Fruit fly (Drosophila melanogaster) whole organism, embryonic: ENCODE data around the gene CG5853.

ENCODE experiments used
- Aef1 ChIP-seq: fragments of 200-800 bp; sonication (Bioruptor generic); IDR thresholded peaks from 3 replicates; pipeline ENCODE4 v1.3.6; 2022; ENCODE audit warnings: missing biosample characterization, missing genetic modification characterization
- Blimp-1 ChIP-seq: fragments of 200-800 bp; sonication (Bioruptor generic); optimal IDR thresholded peaks from 3 replicates; lab custom pipeline; 2018; ENCODE audit warnings: missing biosample characterization, missing genetic modification characterization, mild to moderate bottlenecking, moderate library complexity, missing genetic modification reagents
- CG10321 ChIP-seq: fragments of 200-800 bp; sonication (Bioruptor generic); IDR thresholded peaks from 2 replicates; pipeline ENCODE4 v1.3.6; 2022; ENCODE audit warnings: missing biosample characterization, missing genetic modification characterization
- CG10565 ChIP-seq: fragments of 200-800 bp; sonication (Bioruptor generic); optimal IDR thresholded peaks from 3 replicates; lab custom pipeline; 2016; ENCODE audit warnings: missing biosample characterization, mild to moderate bottlenecking, missing genetic modification characterization
- CG11456 ChIP-seq: fragments of 200-800 bp; sonication (Bioruptor generic); IDR thresholded peaks from 3 replicates; pipeline ENCODE4 v1.3.6; 2022; ENCODE audit warnings: missing biosample characterization, missing genetic modification characterization
- CG12219 ChIP-seq: fragments of 200-800 bp; sonication (Bioruptor generic); optimal IDR thresholded peaks from 3 replicates; lab custom pipeline; 2018; ENCODE audit warnings: missing biosample characterization, mild to moderate bottlenecking, missing genetic modification characterization
- CG1602 ChIP-seq: fragments of 200-800 bp; sonication (Bioruptor generic); optimal IDR thresholded peaks from 3 replicates; lab custom pipeline; 2016; ENCODE audit warnings: missing biosample characterization, missing genetic modification characterization
- CG17568 ChIP-seq: fragments of 200-800 bp; sonication (Bioruptor generic); optimal IDR thresholded peaks from 2 replicates; lab custom pipeline; 2018; ENCODE audit warnings: missing biosample characterization, mild to moderate bottlenecking, missing genetic modification characterization, moderate library complexity
- CG17802 ChIP-seq: fragments of 200-800 bp; sonication (Bioruptor generic); optimal IDR thresholded peaks from 2 replicates; lab custom pipeline; 2018; ENCODE audit warnings: missing biosample characterization, mild to moderate bottlenecking, missing genetic modification characterization, moderate library complexity
- CG2712 ChIP-seq: fragments of 200-800 bp; optimal IDR thresholded peaks from 3 replicates; lab custom pipeline; 2019; ENCODE audit warnings: missing biosample characterization, mild to moderate bottlenecking, missing genetic modification characterization, moderate library complexity
- CG3995 ChIP-seq: fragments of 200-800 bp; sonication (Bioruptor generic); optimal IDR thresholded peaks from 3 replicates; lab custom pipeline; 2016; ENCODE audit warnings: missing biosample characterization, missing genetic modification characterization
- CG4424 ChIP-seq: fragments of 200-800 bp; sonication (Bioruptor generic); optimal IDR thresholded peaks from 3 replicates; lab custom pipeline; 2016; ENCODE audit warnings: missing biosample characterization, missing genetic modification characterization
- CG6765 ChIP-seq: fragments of 200-800 bp; sonication (Bioruptor generic); optimal IDR thresholded peaks from 3 replicates; lab custom pipeline; 2017; ENCODE audit warnings: missing biosample characterization, mild to moderate bottlenecking, missing genetic modification characterization
- CG7372 ChIP-seq: fragments of 200-800 bp; sonication (Bioruptor generic); IDR thresholded peaks from 2 replicates; pipeline ENCODE4 v1.3.6; 2022; ENCODE audit warnings: missing biosample characterization, missing genetic modification characterization
- Dek ChIP-seq: fragments of 200-800 bp; sonication (Bioruptor generic); optimal IDR thresholded peaks from 3 replicates; lab custom pipeline; 2019; ENCODE audit warnings: missing biosample characterization, mild to moderate bottlenecking, missing genetic modification characterization, moderate library complexity
- E2f1 ChIP-seq: fragments of 200-800 bp; sonication (Bioruptor generic); IDR thresholded peaks from 2 replicates; pipeline ENCODE4 v1.3.6; 2022; ENCODE audit warnings: missing biosample characterization, missing genetic modification characterization
- Eip74EF ChIP-seq, 2 experiments: fragments of 200-800 bp in 1 of 2; fragments of >200 bp in 1 of 2; sonication (Bioruptor generic) in 1 of 2; optimal IDR thresholded peaks; 2 replicates each; lab custom pipeline; 2017 to 2019; ENCODE audit warnings: missing biosample characterization in 2 of 2, missing genetic modification characterization in 2 of 2, mild to moderate bottlenecking in 1 of 2, moderate library complexity in 1 of 2
- Ets65A ChIP-seq: fragments of 200-800 bp; sonication (Bioruptor generic); peaks from one replicate; lab custom pipeline; 2016; ENCODE audit warnings: missing biosample characterization, missing genetic modification characterization
- Fer3 ChIP-seq: fragments of 200-800 bp; sonication (Bioruptor generic); optimal IDR thresholded peaks from 2 replicates; lab custom pipeline; 2018; ENCODE audit warnings: missing biosample characterization, mild to moderate bottlenecking, missing genetic modification characterization, moderate library complexity
- Gug ChIP-seq: fragments of 200-800 bp; sonication (Bioruptor generic); IDR thresholded peaks from 4 replicates; pipeline ENCODE4 v1.3.6; 2022; ENCODE audit warnings: missing biosample characterization, missing genetic modification characterization
- Hmx ChIP-seq: fragments of 200-800 bp; sonication (Bioruptor generic); optimal IDR thresholded peaks from 2 replicates; lab custom pipeline; 2016; ENCODE audit warnings: missing biosample characterization, missing genetic modification characterization
- Hr3 ChIP-seq: fragments of 200-800 bp; sonication (Bioruptor generic); optimal IDR thresholded peaks from 3 replicates; lab custom pipeline; 2016; ENCODE audit warnings: missing biosample characterization, missing genetic modification characterization
- Max ChIP-seq: fragments of 200-800 bp; sonication (Bioruptor generic); optimal IDR thresholded peaks from 2 replicates; lab custom pipeline; 2016; ENCODE audit warnings: missing biosample characterization, mild to moderate bottlenecking, missing genetic modification characterization
- Sry-β ChIP-seq: fragments of 200-800 bp; sonication (Bioruptor generic); optimal IDR thresholded peaks from 2 replicates; lab custom pipeline; 2018; ENCODE audit warnings: missing biosample characterization, mild to moderate bottlenecking, missing genetic modification characterization, moderate library complexity
- Usf ChIP-seq: fragments of 200-800 bp; sonication (Bioruptor generic); optimal IDR thresholded peaks from 2 replicates; lab custom pipeline; 2017; ENCODE audit warnings: missing genotype, missing biosample characterization, missing genetic modification characterization
- ara ChIP-seq: fragments of 200-800 bp; sonication (Bioruptor generic); IDR thresholded peaks from 2 replicates; pipeline ENCODE4 v1.3.6; 2022; ENCODE audit warnings: missing biosample characterization, missing genetic modification characterization
- bcd ChIP-seq: fragments of 200-800 bp; sonication (Bioruptor generic); optimal IDR thresholded peaks from 2 replicates; lab custom pipeline; 2017; ENCODE audit warnings: missing biosample characterization, mild to moderate bottlenecking, missing genetic modification characterization
- bowl ChIP-seq: fragments of 200-800 bp; sonication (Bioruptor generic); IDR thresholded peaks from 2 replicates; pipeline ENCODE4 v1.3.6; 2022; ENCODE audit warnings: missing biosample characterization, missing genetic modification characterization
- cwo ChIP-seq: fragments of 200-800 bp; sonication (Bioruptor generic); optimal IDR thresholded peaks from 3 replicates; lab custom pipeline; 2017; ENCODE audit warnings: missing biosample characterization, missing genetic modification characterization, mild to moderate bottlenecking, moderate library complexity, missing genetic modification reagents
- dmrt99B ChIP-seq: fragments of 200-800 bp; sonication (Bioruptor generic); optimal IDR thresholded peaks from 2 replicates; lab custom pipeline; 2018; ENCODE audit warnings: missing biosample characterization, mild to moderate bottlenecking, missing genetic modification characterization, moderate library complexity
- dysf ChIP-seq: fragments of 200-800 bp; sonication (Bioruptor generic); IDR thresholded peaks from 3 replicates; pipeline ENCODE4 v1.3.6; 2022; ENCODE audit warnings: missing biosample characterization, missing genetic modification characterization
- fd3F ChIP-seq: fragments of 200-800 bp; sonication (Bioruptor generic); optimal IDR thresholded peaks from 2 replicates; lab custom pipeline; 2018; ENCODE audit warnings: missing biosample characterization, mild to moderate bottlenecking, missing genetic modification characterization, moderate library complexity
- fd64A ChIP-seq: fragments of 200-800 bp; sonication (Bioruptor generic); optimal IDR thresholded peaks from 3 replicates; lab custom pipeline; 2018; ENCODE audit warnings: missing biosample characterization, mild to moderate bottlenecking, missing genetic modification characterization
- gsb ChIP-seq: fragments of 200-800 bp; sonication (Bioruptor generic); IDR thresholded peaks from 2 replicates; pipeline ENCODE4 v1.3.6; 2022; ENCODE audit warnings: missing biosample characterization, missing genetic modification characterization
- jing ChIP-seq: fragments of 200-800 bp; sonication (Bioruptor generic); optimal IDR thresholded peaks from 2 replicates; lab custom pipeline; 2018; ENCODE audit warnings: missing biosample characterization, mild to moderate bottlenecking, missing genetic modification characterization
- mirr ChIP-seq: fragments of 200-800 bp; sonication (Bioruptor generic); optimal IDR thresholded peaks from 3 replicates; lab custom pipeline; 2018; ENCODE audit warnings: missing biosample characterization, mild to moderate bottlenecking, missing genetic modification characterization
- nau ChIP-seq: fragments of 200-800 bp; sonication (Bioruptor generic); optimal IDR thresholded peaks from 3 replicates; lab custom pipeline; 2017; ENCODE audit warnings: missing biosample characterization, mild to moderate bottlenecking, missing genetic modification characterization, missing genetic modification reagents
- nerfin-2 ChIP-seq: fragments of 200-800 bp; sonication (Bioruptor generic); IDR thresholded peaks from 2 replicates; pipeline ENCODE4 v1.3.6; 2022; ENCODE audit warnings: missing biosample characterization, missing genetic modification characterization; ENCODE audit not compliant: partially characterized antibody
- oc ChIP-seq: fragments of 200-800 bp; sonication (Bioruptor generic); optimal IDR thresholded peaks from 2 replicates; lab custom pipeline; 2018; ENCODE audit warnings: missing biosample characterization, mild to moderate bottlenecking, missing genetic modification characterization, moderate library complexity
- org-1 ChIP-seq: fragments of 200-800 bp; sonication (Bioruptor generic); optimal IDR thresholded peaks from 2 replicates; lab custom pipeline; 2017; ENCODE audit warnings: missing biosample characterization, missing genetic modification characterization
- otp ChIP-seq: fragments of 200-800 bp; sonication (Bioruptor generic); IDR thresholded peaks from 3 replicates; pipeline ENCODE4, ENCODE4 v1.3.6; 2022; ENCODE audit warnings: missing biosample characterization, missing genetic modification characterization
- pum ChIP-seq: fragments of 200-800 bp; sonication (Bioruptor generic); optimal IDR thresholded peaks from 2 replicates; lab custom pipeline; 2016; ENCODE audit warnings: missing biosample characterization, missing genetic modification characterization
- sc ChIP-seq, 3 experiments: fragments of >200 bp in 2 of 3; fragments of 200-800 bp in 1 of 3; sonication (Bioruptor generic) in 1 of 3; optimal IDR thresholded peaks; 2 replicates in 2 of 3; 3 replicates in 1 of 3; lab custom pipeline; 2017; ENCODE audit warnings: mild to moderate bottlenecking in 1 of 3, missing biosample characterization in 1 of 3, missing genetic modification characterization in 1 of 3, missing genetic modification reagents in 1 of 3
- sisA ChIP-seq: fragments of 200-800 bp; sonication (Bioruptor generic); IDR thresholded peaks from 2 replicates; pipeline ENCODE4 v1.3.6; 2022; ENCODE audit warnings: missing biosample characterization, missing genetic modification characterization
- sob ChIP-seq: fragments of 200-800 bp; sonication (Bioruptor generic); IDR thresholded peaks from 2 replicates; pipeline ENCODE4 v1.3.6; 2022; ENCODE audit warnings: missing biosample characterization, missing genetic modification characterization
- stwl ChIP-seq: fragments of 200-800 bp; sonication (Bioruptor generic); optimal IDR thresholded peaks from 3 replicates; lab custom pipeline; 2018; ENCODE audit warnings: missing biosample characterization, mild to moderate bottlenecking, missing genetic modification characterization, moderate library complexity
- sug ChIP-seq: fragments of 200-800 bp; optimal IDR thresholded peaks from 2 replicates; lab custom pipeline; 2019; ENCODE audit warnings: missing biosample characterization, mild to moderate bottlenecking, missing genetic modification characterization, moderate library complexity
- tup ChIP-seq: fragments of 200-800 bp; sonication (Bioruptor generic); optimal IDR thresholded peaks from 2 replicates; lab custom pipeline; 2016; ENCODE audit warnings: missing biosample characterization, mild to moderate bottlenecking, missing genetic modification characterization, moderate library complexity
- vfl ChIP-seq: fragments of 200-800 bp; sonication (Bioruptor generic); optimal IDR thresholded peaks from 2 replicates; lab custom pipeline; 2016; ENCODE audit warnings: missing biosample characterization, missing genetic modification characterization
- vvl ChIP-seq: fragments of 200-800 bp; sonication (Bioruptor generic); IDR thresholded peaks from 2 replicates; pipeline ENCODE4 v1.3.6; 2022; ENCODE audit warnings: missing biosample characterization, missing genetic modification characterization
- wor ChIP-seq: fragments of 200-800 bp; sonication (Bioruptor generic); IDR thresholded peaks from 2 replicates; pipeline ENCODE4 v1.3.6; 2022; ENCODE audit warnings: missing biosample characterization, missing genetic modification characterization

CG5853 gene

dm6 chr2L:9937908-9938307 is 9.5 kb downstream of the CG5853 start, which contains the start of gene Arglu1 (continued):
- TF ChIP-seq tup (GFP tag; lab: Kevin White, UChicago): no peak
- TF ChIP-seq ara: no peak
- TF ChIP-seq Aef1 (GFP tag; lab: Robert Waterston, UW): no peak
- no peak for TF ChIP-seq Hr3 (GFP tag; lab: Kevin White, UChicago)
- TF ChIP-seq CG7372 (GFP tag; lab: Robert Waterston, UW): no peak
- TF ChIP-seq Ets65A (GFP tag; lab: Kevin White, UChicago): no peak
- no peak for TF ChIP-seq sc (optimal IDR thresholded peaks at IDR 0.05; lab: Kevin White, UChicago)
- TF ChIP-seq sc (GFP tag; optimal IDR thresholded peaks at IDR 0.05; lab: Kevin White, UChicago): no peak
- no peak for TF ChIP-seq jing (GFP tag; lab: Kevin White, UChicago)
- no peak for TF ChIP-seq Max (GFP tag; lab: Kevin White, UChicago)
- TF ChIP-seq bcd (GFP tag; lab: Kevin White, UChicago): no peak
- peak; percentile 1 for TF ChIP-seq CG3995 (GFP tag; lab: Kevin White, UChicago)
- no peak for TF ChIP-seq pum (GFP tag; lab: Kevin White, UChicago)
- TF ChIP-seq Dek (tag; lab: Kevin White, UChicago): no peak
- TF ChIP-seq Fer3 (tag; lab: Kevin White, UChicago): no peak
- TF ChIP-seq dysf (GFP tag; lab: Robert Waterston, UW): no peak
- TF ChIP-seq CG10321 (GFP tag; lab: Robert Waterston, UW): no peak
- peak; percentile 57; the same call in 1 of the 2 replicates for TF ChIP-seq sob
- TF ChIP-seq CG2712: peak; percentile 28
- TF ChIP-seq CG10565 (GFP tag; lab: Kevin White, UChicago): no peak
- TF ChIP-seq CG1602: no peak
- no peak for TF ChIP-seq fd3F (GFP tag; lab: Kevin White, UChicago)
- no peak for TF ChIP-seq Eip74EF (GFP tag; optimal IDR thresholded peaks at IDR 0.05; lab: Kevin White, UChicago)
- no peak for TF ChIP-seq otp (GFP tag; lab: Robert Waterston, UW)
- TF ChIP-seq Sry-β (GFP tag; lab: Kevin White, UChicago): no peak
- TF ChIP-seq vvl (GFP tag; lab: Robert Waterston, UW): 0 out of 2 replicates have a peak, but pooled peaks have one; percentile 35
- peak; percentile 63; the same call in 1 of the 3 replicates for TF ChIP-seq CG11456 (GFP tag; lab: Robert Waterston, UW)
- no peak for TF ChIP-seq wor (GFP tag; lab: Robert Waterston, UW)
- no peak for TF ChIP-seq Gug
- TF ChIP-seq nau: no peak
- TF ChIP-seq CG6765 (GFP tag; lab: Kevin White, UChicago): no peak
- no peak for TF ChIP-seq CG12219 (GFP tag; lab: Kevin White, UChicago)
- TF ChIP-seq mirr: no peak
- no peak for TF ChIP-seq cwo (GFP tag; lab: Kevin White, UChicago)
- TF ChIP-seq stwl (tag; lab: Kevin White, UChicago): peak; percentile 52
- no peak for TF ChIP-seq nerfin-2 (GFP tag; lab: Robert Waterston, UW)
- TF ChIP-seq CG4424 (GFP tag; lab: Kevin White, UChicago): no peak
- TF ChIP-seq bowl (GFP tag; lab: Robert Waterston, UW): no peak
- no peak for TF ChIP-seq fd64A
- no peak for TF ChIP-seq CG17802 (tag; lab: Kevin White, UChicago)
- TF ChIP-seq gsb: no peak
- TF ChIP-seq oc (tag; lab: Kevin White, UChicago): no peak
- no peak for TF ChIP-seq vfl (GFP tag; lab: Kevin White, UChicago)
- no peak for TF ChIP-seq Usf
- no peak for TF ChIP-seq E2f1 (GFP tag; lab: Robert Waterston, UW)
- TF ChIP-seq dmrt99B (tag; lab: Kevin White, UChicago): no peak
- no peak for TF ChIP-seq sug
- no peak for TF ChIP-seq sisA
- TF ChIP-seq Blimp-1 (GFP tag; lab: Kevin White, UChicago): no peak
- no peak for TF ChIP-seq CG17568
- no peak for TF ChIP-seq org-1 (GFP tag; lab: Kevin White, UChicago)
- no peak for TF ChIP-seq Hmx (GFP tag; lab: Kevin White, UChicago)
